Worm (Caenorhabditis elegans) whole organism, L1 larva: ENCODE measurements around the gene dnj-23.

Experiments
- C04F5.9 ChIP-seq: sonication (generic microtip); optimal IDR thresholded peaks from 2 replicates; lab custom pipeline; 2016; ENCODE audit warnings: missing genetic modification characterization, missing compliant biosample characterization
- C16A3.4 ChIP-seq: fragments of 150-350 bp; optimal IDR thresholded peaks from 2 replicates; lab custom pipeline; 2014; ENCODE audit warnings: missing biosample characterization, missing genetic modification characterization
- aha-1 ChIP-seq: fragments of 150-350 bp; optimal IDR thresholded peaks from 2 replicates; lab custom pipeline; 2014; ENCODE audit warnings: missing biosample characterization, missing genetic modification characterization
- blmp-1 ChIP-seq: fragments of 150-350 bp; optimal IDR thresholded peaks from 2 replicates; lab custom pipeline; 2014; ENCODE audit warnings: missing biosample characterization, missing genetic modification characterization
- ceh-82 ChIP-seq, 3 experiments: fragments of 150-350 bp in 1 of 3; sonication (generic microtip) in 2 of 3; optimal IDR thresholded peaks; 2 replicates each; lab custom pipeline; 2014 to 2017; ENCODE audit warnings: missing biosample characterization in 3 of 3, missing genetic modification characterization in 3 of 3
- dsc-1 ChIP-seq: sonication (generic microtip); optimal IDR thresholded peaks from 2 replicates; lab custom pipeline; 2016; ENCODE audit warnings: mild to moderate bottlenecking, missing genetic modification characterization, missing compliant biosample characterization
- efl-1 ChIP-seq, 4 experiments: fragments of 150-350 bp; optimal IDR thresholded peaks in 3 of 4; peaks in 1 of 4; 1 replicate in 1 of 4; 2 replicates in 3 of 4; lab custom pipeline; 2014; ENCODE audit warnings: missing biosample characterization in 2 of 4, missing genetic modification characterization in 2 of 4, missing genetic modification reagents in 2 of 4
- efl-3 ChIP-seq: fragments of 200-800 bp; sonication (Bioruptor generic); optimal IDR thresholded peaks from 2 replicates; lab custom pipeline; 2018; ENCODE audit warnings: mild to moderate bottlenecking, missing genetic modification characterization, missing compliant biosample characterization
- elt-2 ChIP-seq: sonication (generic microtip); optimal IDR thresholded peaks from 2 replicates; lab custom pipeline; 2016; ENCODE audit warnings: missing genetic modification characterization, mild to moderate bottlenecking, inconsistent platforms, missing compliant biosample characterization, missing genetic modification reagents
- ets-5 ChIP-seq: fragments of 200-800 bp; sonication (Bioruptor generic); IDR thresholded peaks from 2 replicates; pipeline ENCODE4 v1.3.6; 2022; ENCODE audit warnings: missing genetic modification characterization, missing compliant biosample characterization
- fkh-4 ChIP-seq: sonication (generic microtip); optimal IDR thresholded peaks from 2 replicates; lab custom pipeline; 2016; ENCODE audit warnings: missing compliant biosample characterization, missing genetic modification characterization, borderline replicate concordance
- fkh-8 ChIP-seq: sonication (generic microtip); optimal IDR thresholded peaks from 2 replicates; lab custom pipeline; 2016; ENCODE audit warnings: mild to moderate bottlenecking, missing genetic modification characterization, missing compliant biosample characterization
- hlh-4 ChIP-seq: sonication (generic microtip); optimal IDR thresholded peaks from 2 replicates; lab custom pipeline; 2016; ENCODE audit warnings: mild to moderate bottlenecking, missing genetic modification characterization, missing compliant biosample characterization
- hpl-2 ChIP-seq: fragments of 150-350 bp; optimal IDR thresholded peaks from 2 replicates; lab custom pipeline; 2014; ENCODE audit warnings: missing biosample characterization, missing genetic modification reagents, missing genetic modification characterization
- jun-1 ChIP-seq: fragments of 150-350 bp; optimal IDR thresholded peaks from 2 replicates; lab custom pipeline; 2014; ENCODE audit warnings: missing biosample characterization, missing genetic modification reagents, missing genetic modification characterization
- lin-13 ChIP-seq: fragments of 150-350 bp; optimal IDR thresholded peaks from 2 replicates; lab custom pipeline; 2014; ENCODE audit warnings: missing biosample characterization, missing genetic modification reagents, missing genetic modification characterization
- lin-14 ChIP-seq: fragments of 200-800 bp; sonication (Bioruptor generic); optimal IDR thresholded peaks from 2 replicates; lab custom pipeline; 2018; ENCODE audit warnings: mild to moderate bottlenecking, missing genetic modification characterization, moderate library complexity, missing compliant biosample characterization
- lin-15B ChIP-seq: fragments of 150-350 bp; sonication (generic microtip); optimal IDR thresholded peaks from 3 replicates; lab custom pipeline; 2014; ENCODE audit warnings: missing biosample characterization, missing genetic modification characterization
- lin-35 ChIP-seq, 2 experiments: fragments of 150-350 bp; optimal IDR thresholded peaks; 2 replicates each; lab custom pipeline; 2014; ENCODE audit warnings: missing biosample characterization in 2 of 2, missing genetic modification characterization in 2 of 2, missing genetic modification reagents in 2 of 2
- lsy-2 ChIP-seq, 2 experiments: fragments of 150-350 bp; optimal IDR thresholded peaks; 2 replicates each; lab custom pipeline; 2014; ENCODE audit warnings: missing biosample characterization in 2 of 2, missing genetic modification characterization in 2 of 2
- mef-2 ChIP-seq: fragments of 150-350 bp; optimal IDR thresholded peaks from 2 replicates; lab custom pipeline; 2014; ENCODE audit warnings: missing biosample characterization, missing genetic modification characterization
- mep-1 ChIP-seq: fragments of 150-350 bp; optimal IDR thresholded peaks from 2 replicates; lab custom pipeline; 2014; ENCODE audit warnings: missing biosample characterization, missing genetic modification characterization
- nhr-11 ChIP-seq: fragments of 150-350 bp; optimal IDR thresholded peaks from 2 replicates; lab custom pipeline; 2014; ENCODE audit warnings: missing biosample characterization, missing genetic modification characterization
- nhr-19 ChIP-seq: fragments of 200-800 bp; sonication (Bioruptor generic); conservative IDR thresholded peaks from 2 replicates; pipeline ENCODE4 v1.3.6; 2022; ENCODE audit warnings: missing genetic modification characterization, missing compliant biosample characterization
- nhr-20 ChIP-seq: sonication (generic microtip); optimal IDR thresholded peaks from 2 replicates; lab custom pipeline; 2016; ENCODE audit warnings: mild to moderate bottlenecking, missing genetic modification characterization, missing compliant biosample characterization
- nhr-237 ChIP-seq: fragments of 150-350 bp; optimal IDR thresholded peaks from 2 replicates; lab custom pipeline; 2014; ENCODE audit warnings: missing biosample characterization, missing genetic modification characterization
- nhr-47 ChIP-seq: sonication (generic microtip); optimal IDR thresholded peaks from 2 replicates; lab custom pipeline; 2016; ENCODE audit warnings: mild to moderate bottlenecking, missing genetic modification characterization, moderate library complexity, missing compliant biosample characterization
- nhr-71 ChIP-seq: sonication (generic microtip); optimal IDR thresholded peaks from 2 replicates; lab custom pipeline; 2016; ENCODE audit warnings: mild to moderate bottlenecking, missing genetic modification characterization, moderate library complexity, missing compliant biosample characterization
- nhr-90 ChIP-seq: sonication (generic microtip); optimal IDR thresholded peaks from 2 replicates; lab custom pipeline; 2016; ENCODE audit warnings: mild to moderate bottlenecking, missing genetic modification characterization, missing compliant biosample characterization; ENCODE audit not compliant: poor library complexity
- pag-3 ChIP-seq: sonication (generic microtip); optimal IDR thresholded peaks from 2 replicates; lab custom pipeline; 2017; ENCODE audit warnings: missing genetic modification characterization, mild to moderate bottlenecking, missing compliant biosample characterization, antibody characterized with exemption, borderline replicate concordance; ENCODE audit not compliant: insufficient read depth
- sox-4 ChIP-seq: sonication (generic microtip); optimal IDR thresholded peaks from 2 replicates; lab custom pipeline; 2016; ENCODE audit warnings: missing genetic modification characterization, missing compliant biosample characterization
- swsn-7 ChIP-seq: sonication (generic microtip); optimal IDR thresholded peaks from 2 replicates; lab custom pipeline; 2016; ENCODE audit warnings: missing genetic modification characterization, missing compliant biosample characterization
- tlp-1 ChIP-seq: fragments of 150-350 bp; optimal IDR thresholded peaks from 2 replicates; lab custom pipeline; 2014; ENCODE audit warnings: missing biosample characterization, missing genetic modification characterization
- unc-30 ChIP-seq: sonication (generic microtip); optimal IDR thresholded peaks from 2 replicates; lab custom pipeline; 2017; ENCODE audit warnings: missing biosample characterization, missing genetic modification characterization
- unc-86 ChIP-seq: sonication (generic microtip); optimal IDR thresholded peaks from 2 replicates; lab custom pipeline; 2016; ENCODE audit warnings: missing genetic modification characterization, missing compliant biosample characterization
- unc-98 ChIP-seq: fragments of 200-800 bp; sonication (Bioruptor generic); IDR thresholded peaks from 2 replicates; pipeline ENCODE4 v1.3.6; 2022; ENCODE audit warnings: missing genetic modification characterization, missing compliant biosample characterization
- vab-15 ChIP-seq: sonication (generic microtip); optimal IDR thresholded peaks from 2 replicates; lab custom pipeline; 2017; ENCODE audit warnings: missing genotype, mild to moderate bottlenecking, missing genetic modification characterization, missing compliant biosample characterization
- zip-4 ChIP-seq: fragments of 200-800 bp; sonication (Bioruptor generic); optimal IDR thresholded peaks from 2 replicates; lab custom pipeline; 2018; ENCODE audit warnings: mild to moderate bottlenecking, missing genetic modification characterization, moderate library complexity, missing compliant biosample characterization
- ztf-11 ChIP-seq, 2 experiments: sonication (generic microtip); optimal IDR thresholded peaks; 2 replicates each; lab custom pipeline; 2016 to 2017; ENCODE audit warnings: missing genetic modification characterization in 2 of 2, missing biosample characterization in 1 of 2, missing compliant biosample characterization in 1 of 2
- ztf-4 ChIP-seq: fragments of 150-350 bp; optimal IDR thresholded peaks from 2 replicates; lab custom pipeline; 2014; ENCODE audit warnings: missing biosample characterization, missing genetic modification characterization

Gene dnj-23

DNA sequence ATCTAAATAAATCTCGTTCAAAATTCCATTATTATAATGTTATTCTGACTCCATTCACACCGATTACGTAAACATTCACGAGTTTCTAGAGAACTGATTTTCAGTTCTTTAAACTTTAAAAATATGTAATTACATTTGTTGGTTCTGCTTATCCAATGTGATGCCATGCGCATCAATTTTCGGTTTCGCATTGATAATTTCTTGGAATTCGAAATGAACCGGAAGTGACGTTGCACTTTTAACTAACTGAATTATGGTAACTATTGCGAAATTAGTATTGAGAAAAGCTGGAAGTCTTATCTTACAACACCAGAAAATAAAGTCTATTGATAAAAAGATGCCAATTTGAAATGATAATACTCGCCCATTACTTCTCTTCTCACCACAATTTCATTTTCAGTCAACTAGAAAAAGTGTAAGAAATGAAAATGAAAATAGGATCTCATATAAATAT, 9.4 kb upstream of the dnj-23 start (continued):
- peak; percentile 82 for TF ChIP-seq nhr-47 (tag; lab: Kevin White, UChicago)
- TF ChIP-seq efl-1 (optimal IDR thresholded peaks at IDR 0.05; lab: Kevin White, UChicago): no peak
- peak in 1 of 2 experiments; percentile 40 for TF ChIP-seq efl-1 (GFP tag; optimal IDR thresholded peaks at IDR 0.05 in 1 of 2; lab: Kevin White, UChicago)
- TF ChIP-seq hpl-2 (GFP tag; lab: Kevin White, UChicago): no peak
- TF ChIP-seq C16A3.4 (tag; lab: Kevin White, UChicago): no peak
- peak; percentile 10 for TF ChIP-seq lin-13 (GFP tag; lab: Kevin White, UChicago)
- TF ChIP-seq fkh-8: peak; percentile 92
- no peak for TF ChIP-seq ceh-82 (tag; optimal IDR thresholded peaks at IDR 0.05; lab: Kevin White, UChicago)
- peak; percentile 9 for TF ChIP-seq mep-1
- peak; percentile 51 for TF ChIP-seq nhr-20
- TF ChIP-seq swsn-7: peak; percentile 35
- TF ChIP-seq aha-1 (tag; lab: Kevin White, UChicago): no peak
- TF ChIP-seq zip-4 (GFP tag; lab: Kevin White, UChicago): peak; percentile 60
- TF ChIP-seq nhr-19 (GFP tag; lab: Robert Waterston, UW): peak; percentile 15; the same call in 1 of the 2 replicates
- TF ChIP-seq elt-2: peak; percentile 69
- no peak for TF ChIP-seq hlh-4 (tag; lab: Kevin White, UChicago)
- no peak for TF ChIP-seq fkh-4 (tag; lab: Kevin White, UChicago)

DNA sequence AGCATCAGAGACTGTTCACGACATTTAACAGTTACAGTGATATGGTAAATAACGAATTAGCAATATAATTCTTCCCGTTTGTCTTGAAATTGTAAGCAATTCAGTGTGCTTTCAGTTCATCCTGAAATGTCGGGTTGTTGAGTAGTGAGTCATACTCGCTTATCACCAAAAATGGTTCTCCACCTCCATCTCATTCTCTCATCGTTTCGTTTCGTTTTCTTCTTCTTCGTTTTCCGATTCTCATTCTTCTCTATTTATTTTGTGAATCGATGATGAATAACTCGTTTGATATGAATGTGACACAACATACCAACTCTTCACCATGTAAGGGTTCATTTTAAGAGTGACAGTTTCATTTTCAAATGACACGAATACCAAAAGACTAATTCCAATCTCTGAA, 8.0 kb upstream of the dnj-23 start:
- TF ChIP-seq tlp-1 (no peak), lin-35 (GFP tag; optimal IDR thresholded peaks at IDR 0.05; lab: Kevin White, UChicago) (peak in 1 of 2 experiments; percentile 42)

DNA sequence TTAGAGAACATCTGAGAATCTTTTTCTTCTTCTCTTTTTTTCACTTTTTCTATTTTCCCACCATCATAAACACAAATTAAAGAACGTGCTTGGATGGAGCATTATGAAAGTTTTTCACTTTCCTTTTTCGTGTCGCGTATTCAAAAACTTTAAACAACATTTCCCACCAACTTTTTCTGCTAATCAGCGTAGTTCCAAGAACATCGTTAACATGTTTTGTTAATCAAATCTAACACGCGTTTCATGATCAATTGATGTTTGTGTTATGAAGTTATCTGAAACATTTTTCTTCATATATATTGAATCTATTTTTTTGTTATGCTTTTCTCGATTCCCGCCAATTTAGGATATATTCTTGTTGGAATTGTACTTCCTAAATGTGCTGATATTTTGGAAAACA, 7.2 kb upstream of the dnj-23 start:
- TF ChIP-seq nhr-71 (tag; lab: Kevin White, UChicago): peak; percentile 76
- TF ChIP-seq ztf-4: no peak
- TF ChIP-seq efl-3 (GFP tag; lab: Kevin White, UChicago): no peak
- TF ChIP-seq nhr-47 (tag; lab: Kevin White, UChicago): peak; percentile 64
- TF ChIP-seq dsc-1: no peak
- no peak for TF ChIP-seq unc-98 (GFP tag; lab: Robert Waterston, UW)
- TF ChIP-seq nhr-11 (tag; lab: Kevin White, UChicago): peak; percentile 25
- TF ChIP-seq jun-1 (tag; lab: Kevin White, UChicago): no peak
- TF ChIP-seq vab-15 (tag; lab: Kevin White, UChicago): no peak
- no peak for TF ChIP-seq C16A3.4 (tag; lab: Kevin White, UChicago)
- TF ChIP-seq nhr-90 (tag; lab: Kevin White, UChicago): no peak
- TF ChIP-seq unc-30 (tag; lab: Kevin White, UChicago): no peak
- TF ChIP-seq lsy-2 (tag; optimal IDR thresholded peaks at IDR 0.05; lab: Kevin White, UChicago): no peak
- TF ChIP-seq aha-1 (tag; lab: Kevin White, UChicago): no peak
- no peak for TF ChIP-seq unc-86
- no peak for TF ChIP-seq hlh-4 (tag; lab: Kevin White, UChicago)
- no peak for TF ChIP-seq ztf-11 (tag; optimal IDR thresholded peaks at IDR 0.05; lab: Kevin White, UChicago)
- no peak for TF ChIP-seq pag-3
- peak; percentile 86 for TF ChIP-seq fkh-8
- no peak for TF ChIP-seq blmp-1 (tag; lab: Kevin White, UChicago)
- no peak for TF ChIP-seq elt-2
- peak; percentile 4 for TF ChIP-seq sox-4 (tag; lab: Kevin White, UChicago)
- TF ChIP-seq mef-2 (tag; lab: Kevin White, UChicago): no peak
- TF ChIP-seq nhr-237 (tag; lab: Kevin White, UChicago): no peak
- no peak for TF ChIP-seq ets-5 (GFP tag; lab: Robert Waterston, UW)
- no peak for TF ChIP-seq C04F5.9 (tag; lab: Kevin White, UChicago)
- TF ChIP-seq lin-15B (tag; lab: Kevin White, UChicago): no peak
- no peak for TF ChIP-seq swsn-7
- TF ChIP-seq lin-14 (GFP tag; lab: Kevin White, UChicago): peak; percentile 47
